Worm (Caenorhabditis elegans): ENCODE data around the gene hpk-1.

hpk-1 gene

ce11 chrX:4246867-4247591 lies 29.9 kb upstream of the hpk-1 start, which contains the start of gene F48D6.4:
TSS of gene F48D6.4 (minus strand) at chrX:4247212.
- TF ChIP-seq lin-13 (GFP tag; optimal IDR thresholded peaks at IDR 0.05) (no peak), nhr-21 (tag; optimal IDR thresholded peaks at IDR 0.05) (no peak), fos-1 (tag; optimal IDR thresholded peaks at IDR 0.05) (peak; percentile 14), ama-1 (optimal IDR thresholded peaks at IDR 0.05) (peak; percentile 69), sma-3 (GFP tag; optimal IDR thresholded peaks at IDR 0.05) (no peak), ceh-16 (tag; optimal IDR thresholded peaks at IDR 0.05) (no peak), F13H6.1 (tag; optimal IDR thresholded peaks at IDR 0.05) (peak; percentile 30), crh-2 (tag; optimal IDR thresholded peaks at IDR 0.05) (peak; percentile 83), dmd-4 (tag; optimal IDR thresholded peaks at IDR 0.05) (no peak), peb-1 (tag; optimal IDR thresholded peaks at IDR 0.05) (no peak)

ce11 chrX:4246237-4246697 lies 29.2 kb upstream of the hpk-1 start:
- TF ChIP-seq nhr-10 (tag; optimal IDR thresholded peaks at IDR 0.05), result no peak
- TF ChIP-seq nhr-23 (tag; optimal IDR thresholded peaks at IDR 0.05), result no peak
- no peak for TF ChIP-seq nhr-237 (tag; optimal IDR thresholded peaks at IDR 0.05)
- TF ChIP-seq zag-1 (tag; optimal IDR thresholded peaks at IDR 0.05), result no peak
- peak; percentile 48 for TF ChIP-seq nhr-21 (tag; optimal IDR thresholded peaks at IDR 0.05)
- TF ChIP-seq aly-2 (tag; optimal IDR thresholded peaks at IDR 0.05), result no peak
- no peak for TF ChIP-seq mdl-1 (tag; optimal IDR thresholded peaks at IDR 0.05)
- no peak for TF ChIP-seq fos-1 (tag; optimal IDR thresholded peaks at IDR 0.05)
- peak; percentile 40 for TF ChIP-seq Y55F3AM.14 (GFP tag; optimal IDR thresholded peaks at IDR 0.05)
- no peak for TF ChIP-seq dmd-4 (tag; optimal IDR thresholded peaks at IDR 0.05)
- TF ChIP-seq nhr-77 (tag; optimal IDR thresholded peaks at IDR 0.05), result no peak
- TF ChIP-seq sma-3 (GFP tag; optimal IDR thresholded peaks at IDR 0.05), result no peak
- no peak for TF ChIP-seq blmp-1 (tag; optimal IDR thresholded peaks at IDR 0.05; ENCODE audit: insufficient read depth)
- no peak for TF ChIP-seq lin-13 (GFP tag; optimal IDR thresholded peaks at IDR 0.05)
- TF ChIP-seq gmeb-1 (tag; optimal IDR thresholded peaks at IDR 0.05), result no peak
- TF ChIP-seq elt-3 (tag; optimal IDR thresholded peaks at IDR 0.05), result no peak
- no peak for TF ChIP-seq nhr-6 (tag; optimal IDR thresholded peaks at IDR 0.05)
- no peak for TF ChIP-seq ztf-1 (GFP tag; conservative IDR thresholded peaks at IDR 0.05)
- TF ChIP-seq unc-55 (GFP tag; optimal IDR thresholded peaks at IDR 0.05), result no peak
- peak in 1 of 2 experiments; percentile 20 for TF ChIP-seq lsy-2 (tag; optimal IDR thresholded peaks at IDR 0.05)
- TF ChIP-seq crh-2 (tag; optimal IDR thresholded peaks at IDR 0.05), result peak; percentile 61
- TF ChIP-seq ama-1 (optimal IDR thresholded peaks at IDR 0.05), result peak; percentile 78
- TF ChIP-seq F13H6.1 (tag; optimal IDR thresholded peaks at IDR 0.05), result peak; percentile 11
- peak; percentile 5 for TF ChIP-seq sma-9 (GFP tag; optimal IDR thresholded peaks at IDR 0.05)
- TF ChIP-seq sma-9 (tag; optimal IDR thresholded peaks at IDR 0.05), result no peak
- TF ChIP-seq ZK546.5 (tag; optimal IDR thresholded peaks at IDR 0.05), result no peak
- TF ChIP-seq snpc-4 (tag; optimal IDR thresholded peaks at IDR 0.05), result no peak
- no peak for TF ChIP-seq peb-1 (tag; optimal IDR thresholded peaks at IDR 0.05)
- no peak for TF ChIP-seq sem-4 (tag; optimal IDR thresholded peaks at IDR 0.05)
- no peak for TF ChIP-seq ztf-11 (tag; optimal IDR thresholded peaks at IDR 0.05)
- no peak for TF ChIP-seq ceh-82 (tag; optimal IDR thresholded peaks at IDR 0.05)
- TF ChIP-seq alr-1 (tag; optimal IDR thresholded peaks at IDR 0.05), result no peak

ce11 chrX:4245124-4245523 lies 28.0 kb upstream of the hpk-1 start:
- TF ChIP-seq fos-1 (tag; optimal IDR thresholded peaks at IDR 0.05) (peak; percentile 14), sma-9 (GFP tag; optimal IDR thresholded peaks at IDR 0.05) (peak; percentile 76), sma-9 (tag; optimal IDR thresholded peaks at IDR 0.05) (no peak), crh-2 (tag; optimal IDR thresholded peaks at IDR 0.05) (peak; percentile 75), zag-1 (tag; optimal IDR thresholded peaks at IDR 0.05) (no peak)

ce11 chrX:4244489-4245123 lies 27.5 kb upstream of the hpk-1 start:
- TF ChIP-seq gmeb-1 (tag; optimal IDR thresholded peaks at IDR 0.05), result peak; percentile 8
- peak; percentile 69 for TF ChIP-seq crh-2 (tag; optimal IDR thresholded peaks at IDR 0.05)
- TF ChIP-seq sma-3 (GFP tag; optimal IDR thresholded peaks at IDR 0.05), result peak; percentile 15
- peak; percentile 1 for TF ChIP-seq nhr-129 (tag; optimal IDR thresholded peaks at IDR 0.05)
- no peak for TF ChIP-seq nhr-21 (tag; optimal IDR thresholded peaks at IDR 0.05)
- TF ChIP-seq sma-9 (GFP tag; optimal IDR thresholded peaks at IDR 0.05), result peak; percentile 66
- TF ChIP-seq sma-9 (tag; optimal IDR thresholded peaks at IDR 0.05), result no peak
- peak in 1 of 2 experiments; percentile 37 for TF ChIP-seq mdl-1 (tag; optimal IDR thresholded peaks at IDR 0.05)
- no peak for TF ChIP-seq ztf-1 (GFP tag; conservative IDR thresholded peaks at IDR 0.05)
- TF ChIP-seq nhr-6 (tag; optimal IDR thresholded peaks at IDR 0.05), result peak; percentile 9

All from whole organism, L2 larva.